Worm (Caenorhabditis elegans): ENCODE measurements around the gene mppb-1.

mppb-1 gene

ce11 chrIV:9074244-9074723 lies at the start of gene mppb-1:
TSS of gene mppb-1 (plus strand) at chrIV:9074673.
- TF ChIP-seq unc-62 (GFP tag; optimal IDR thresholded peaks at IDR 0.05): no peak

- no peak for TF ChIP-seq unc-62 (GFP tag; optimal IDR thresholded peaks at IDR 0.05)
These were observed 41.9 kb upstream of the mppb-1 start, which contains the start of gene C53D6.6 for ce11 chrIV:9032550-9032949. TSS of gene C53D6.6 (minus strand) at chrIV:9032667.

DNA sequence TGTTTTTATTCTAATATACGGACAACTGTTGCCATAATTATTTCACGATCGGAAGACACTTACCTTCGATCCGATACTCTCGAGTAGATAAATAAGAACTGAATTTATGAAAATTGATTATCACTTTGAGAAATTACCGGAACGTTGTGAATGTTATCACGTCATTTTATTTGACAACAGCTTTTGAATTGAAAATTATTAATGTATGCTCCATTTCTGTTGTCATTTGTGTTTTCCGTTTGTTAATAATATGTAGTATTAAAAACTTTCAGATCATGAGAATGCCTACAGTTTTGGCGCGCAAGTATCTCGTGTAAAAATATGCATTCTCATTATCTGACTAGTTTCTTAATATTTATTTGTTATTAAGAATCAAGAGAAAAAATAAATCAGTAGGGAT lies 40.1 kb upstream of the mppb-1 start, which contains the start of gene C53D6.10:
C53D6.10 (minus strand) TSS at position 101 of the 400 bp plus-strand sequence.
- TF ChIP-seq unc-62 (GFP tag; optimal IDR thresholded peaks at IDR 0.05): no peak

ce11 chrIV:9037063-9037462 lies 37.4 kb upstream of the mppb-1 start, which contains the start of gene C53D6.7:
TSS of gene C53D6.7 (minus strand) at chrIV:9037163.
- no peak for TF ChIP-seq unc-62 (GFP tag; optimal IDR thresholded peaks at IDR 0.05)

DNA sequence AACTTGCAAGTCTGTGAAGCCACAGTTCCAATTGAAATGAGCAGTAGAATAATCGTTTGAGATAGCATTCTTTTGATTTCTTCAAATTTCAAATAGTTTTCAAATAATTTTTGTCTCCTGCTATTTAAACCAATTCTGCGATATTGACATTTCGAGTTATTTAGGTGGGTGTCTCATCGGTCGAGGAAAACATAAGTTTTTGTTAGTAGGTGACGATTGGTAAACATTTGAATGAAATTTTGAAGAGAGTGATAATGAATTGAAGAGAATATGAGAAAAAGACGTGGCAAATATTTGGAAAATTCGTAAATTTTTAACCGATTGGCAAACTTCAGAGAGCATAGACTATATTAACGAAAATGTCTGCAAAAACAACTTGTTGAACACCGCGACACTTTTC lies 34.1 kb upstream of the mppb-1 start, which contains the start of gene Y73F4A.3:
Y73F4A.3 (minus strand) TSS at position 101 of the 400 bp plus-strand sequence.
- no peak for TF ChIP-seq unc-62 (GFP tag; optimal IDR thresholded peaks at IDR 0.05)

DNA sequence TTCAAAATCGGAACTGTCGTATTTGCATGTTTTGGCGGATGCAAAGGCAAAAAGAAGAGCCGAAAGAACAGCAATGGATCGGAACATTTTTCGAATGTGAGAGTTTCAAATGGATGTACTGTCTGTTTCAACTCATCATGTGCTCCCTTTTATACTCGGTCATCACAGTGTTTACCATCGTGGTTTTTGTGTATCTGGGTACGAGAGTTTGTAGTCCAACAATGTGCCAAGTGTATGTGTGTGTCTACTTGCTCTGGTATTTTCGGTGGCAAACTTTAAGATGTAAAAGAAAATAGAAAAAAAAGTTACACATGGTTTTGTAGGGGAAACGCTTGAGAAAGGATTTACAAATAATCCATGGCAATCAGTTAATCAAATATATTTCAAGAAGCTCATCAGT lies 31.2 kb upstream of the mppb-1 start, which contains the start of gene Y73F4A.2:
Y73F4A.2 (minus strand) TSS at position 124 of the 400 bp plus-strand sequence.
- TF ChIP-seq unc-62 (GFP tag; optimal IDR thresholded peaks at IDR 0.05): no peak

ce11 chrIV:9045252-9045651 lies 29.2 kb upstream of the mppb-1 start, which contains the start of gene Y73F4A.1:
TSS of gene Y73F4A.1 (minus strand) at chrIV:9045352.
- TF ChIP-seq unc-62 (GFP tag; optimal IDR thresholded peaks at IDR 0.05): no peak

DNA sequence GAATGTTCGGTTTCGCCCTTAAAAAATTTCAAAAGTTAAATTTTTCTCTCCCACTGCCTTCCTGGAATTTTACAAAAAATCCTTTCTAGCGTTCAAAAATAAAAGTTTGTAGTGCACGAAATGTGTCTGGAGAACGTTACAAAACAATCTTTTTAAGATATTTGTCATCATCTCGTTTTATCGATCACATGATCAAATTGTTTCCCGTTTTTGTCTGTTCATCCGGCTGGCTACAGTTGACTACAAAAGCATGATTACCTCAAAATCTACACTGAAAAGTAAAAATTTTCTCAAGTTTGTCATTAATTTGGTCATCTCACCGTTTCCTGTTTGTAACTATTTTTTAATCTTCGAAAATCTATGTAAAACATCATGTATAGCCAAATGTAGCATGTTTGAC lies 23.4 kb upstream of the mppb-1 start:
- TF ChIP-seq unc-62 (GFP tag; optimal IDR thresholded peaks at IDR 0.05): no peak

- TF ChIP-seq unc-62 (GFP tag; optimal IDR thresholded peaks at IDR 0.05): no peak
These were observed 22.8 kb upstream of the mppb-1 start for ce11 chrIV:9051510-9052175.

DNA sequence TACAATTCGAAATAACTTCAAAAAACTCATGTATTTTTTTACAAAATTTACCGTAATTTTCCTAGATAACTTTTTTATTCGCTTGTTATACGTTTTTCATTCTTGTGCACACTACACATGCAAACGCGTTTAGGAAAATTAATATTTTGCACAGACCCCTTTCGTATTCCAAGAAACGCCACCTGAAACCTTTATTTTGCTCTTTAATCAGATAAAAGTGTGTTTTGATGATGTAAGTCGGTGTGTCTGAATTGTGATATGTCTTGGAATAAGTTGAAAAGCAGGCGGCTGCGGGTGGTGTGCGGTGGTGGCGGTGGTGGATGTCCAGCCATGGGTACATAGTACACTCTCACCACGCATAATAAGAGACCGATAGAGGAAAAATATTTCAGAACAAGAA lies 21.1 kb upstream of the mppb-1 start:
- no peak for TF ChIP-seq unc-62 (GFP tag; optimal IDR thresholded peaks at IDR 0.05)

DNA sequence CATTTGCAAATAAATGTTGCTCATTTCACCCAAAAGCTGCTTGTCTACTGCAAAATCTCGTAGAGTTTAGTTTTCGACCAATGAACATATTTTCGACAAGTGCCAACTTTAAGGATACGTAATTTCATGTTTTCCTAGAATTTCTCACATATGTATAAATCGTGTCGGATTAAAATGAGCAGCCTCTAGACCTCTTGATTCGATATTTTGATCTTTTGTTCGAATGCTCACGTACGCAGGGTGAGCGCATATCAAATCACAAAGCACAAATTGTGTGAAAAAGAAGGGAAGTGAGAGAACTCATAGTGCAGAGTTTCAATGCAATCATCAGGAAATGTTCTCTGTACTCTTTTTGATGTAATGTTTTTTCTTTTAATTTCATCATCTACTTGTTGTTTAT lies 11.0 kb upstream of the mppb-1 start:
- no peak for TF ChIP-seq unc-62 (GFP tag; optimal IDR thresholded peaks at IDR 0.05)

- no peak for TF ChIP-seq unc-62 (GFP tag; optimal IDR thresholded peaks at IDR 0.05)
These were observed 4.8 kb upstream of the mppb-1 start, which contains the start of gene nhr-11 for ce11 chrIV:9069703-9070102. TSS of gene nhr-11 (plus strand) at chrIV:9070003.

ce11 chrIV:9070188-9070587 lies 4.3 kb upstream of the mppb-1 start:
- TF ChIP-seq unc-62 (GFP tag; optimal IDR thresholded peaks at IDR 0.05): no peak

- TF ChIP-seq unc-62 (GFP tag; optimal IDR thresholded peaks at IDR 0.05): no peak
These were observed 4.0 kb downstream of the mppb-1 start, which contains the start of gene mans-4 for ce11 chrIV:9078469-9078868. TSS of gene mans-4 (minus strand) at chrIV:9078569.

ce11 chrIV:9079330-9079729 lies 4.9 kb downstream of the mppb-1 start:
- no peak for TF ChIP-seq unc-62 (GFP tag; optimal IDR thresholded peaks at IDR 0.05)

DNA sequence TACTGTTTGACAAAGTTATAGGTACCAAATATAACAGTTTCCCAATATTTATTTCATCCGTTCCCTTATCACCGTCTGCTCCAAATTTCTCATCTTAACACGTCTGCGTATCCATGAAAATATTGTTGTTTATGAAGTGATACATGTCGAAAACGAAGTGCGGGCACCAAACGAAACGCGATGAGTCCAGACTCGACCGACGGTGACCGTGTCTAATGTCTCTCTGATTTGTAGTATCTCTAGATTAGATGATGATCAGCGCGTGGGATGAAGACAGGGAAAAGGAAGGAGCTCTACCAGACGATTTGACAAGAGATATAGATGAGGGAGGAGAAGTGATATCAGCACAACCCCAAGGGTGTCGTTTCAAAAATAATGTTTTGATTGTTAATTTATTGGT lies 5.7 kb downstream of the mppb-1 start:
- no peak for TF ChIP-seq unc-62 (GFP tag; optimal IDR thresholded peaks at IDR 0.05)

DNA sequence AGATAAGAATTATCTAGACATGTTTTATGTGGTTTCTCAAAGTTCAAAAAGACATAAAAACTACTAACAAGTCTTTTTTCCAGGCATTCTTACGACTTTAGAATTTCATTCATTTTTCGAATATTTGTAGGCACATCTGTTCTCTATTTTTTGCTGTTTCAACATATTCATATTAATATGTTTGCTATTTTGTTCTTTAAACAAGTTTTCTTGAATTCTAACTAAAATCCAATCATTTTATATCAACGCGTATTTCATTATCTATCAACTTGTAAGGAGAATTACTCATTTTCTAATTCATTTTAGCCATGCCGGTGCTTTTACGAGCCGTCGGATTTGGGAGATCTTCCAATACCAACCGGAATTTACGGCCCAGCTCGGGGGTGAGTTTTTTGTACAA lies 7.6 kb downstream of the mppb-1 start, which contains the start of gene twk-8:
twk-8 (plus strand) TSS at position 301 of the 400 bp plus-strand sequence.
- TF ChIP-seq unc-62 (GFP tag; optimal IDR thresholded peaks at IDR 0.05): no peak
